Worm (Caenorhabditis elegans) whole organism, L4/young adult: ENCODE measurements around the gene srx-66.

Experiments
- W03F9.2 ChIP-seq: fragments of 150-350 bp; optimal IDR thresholded peaks from 2 replicates; lab custom pipeline; 2014; ENCODE audit warnings: missing biosample characterization, missing genetic modification characterization
- dao-5 ChIP-seq: sonication (generic microtip); optimal IDR thresholded peaks from 2 replicates; lab custom pipeline; 2016; ENCODE audit warnings: missing genotype, missing genetic modification characterization, moderate library complexity, missing compliant biosample characterization
- him-1 ChIP-seq: sonication (generic microtip); optimal IDR thresholded peaks from 2 replicates; lab custom pipeline; 2016; ENCODE audit warnings: missing genotype, missing genetic modification reagents, missing genetic modification characterization, missing compliant biosample characterization

Gene srx-66

DNA sequence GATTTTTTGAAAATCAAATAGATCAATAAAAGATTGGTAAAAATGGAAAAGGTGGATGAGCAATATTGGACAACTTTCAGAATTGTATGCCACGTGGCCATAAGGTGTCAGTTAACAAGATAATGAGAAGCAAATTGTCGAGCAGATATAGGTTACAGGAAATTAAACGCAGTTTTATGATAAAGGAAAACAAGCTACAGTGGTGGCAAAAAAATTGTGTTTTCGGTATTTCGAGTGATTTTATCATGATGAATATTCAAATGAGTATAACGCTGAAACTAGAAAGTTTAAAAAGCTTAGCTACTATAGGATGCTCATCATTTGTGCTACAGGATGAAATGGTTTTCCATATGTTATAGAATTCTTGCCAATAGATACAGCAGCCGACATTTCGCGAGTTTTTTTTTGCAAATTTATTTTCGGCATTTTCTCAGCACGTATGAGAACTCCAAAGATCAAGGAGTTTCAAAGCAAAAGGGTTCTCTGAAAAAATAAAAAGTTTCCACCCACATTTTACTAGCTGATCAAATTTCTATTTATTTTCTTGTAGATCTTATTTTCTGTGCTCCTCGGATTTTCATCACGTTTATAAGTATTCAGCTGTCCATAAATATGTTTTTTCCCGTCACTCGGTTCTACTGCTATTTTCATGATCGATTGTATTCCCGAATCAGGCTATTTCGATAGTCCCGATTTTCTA, 16.8 kb upstream of the srx-66 start, which contains the start of the genes str-229 and srh-190:
Gene str-229 (minus strand): TSS at position 101 of the 700 bp plus-strand sequence.
Gene srh-190 (plus strand): TSS at position 650 of the 700 bp plus-strand sequence.
- no peak for TF ChIP-seq him-1 (tag; lab: Kevin White, UChicago)
- TF ChIP-seq dao-5 (tag; lab: Kevin White, UChicago) = no peak
- no peak for TF ChIP-seq W03F9.2

DNA sequence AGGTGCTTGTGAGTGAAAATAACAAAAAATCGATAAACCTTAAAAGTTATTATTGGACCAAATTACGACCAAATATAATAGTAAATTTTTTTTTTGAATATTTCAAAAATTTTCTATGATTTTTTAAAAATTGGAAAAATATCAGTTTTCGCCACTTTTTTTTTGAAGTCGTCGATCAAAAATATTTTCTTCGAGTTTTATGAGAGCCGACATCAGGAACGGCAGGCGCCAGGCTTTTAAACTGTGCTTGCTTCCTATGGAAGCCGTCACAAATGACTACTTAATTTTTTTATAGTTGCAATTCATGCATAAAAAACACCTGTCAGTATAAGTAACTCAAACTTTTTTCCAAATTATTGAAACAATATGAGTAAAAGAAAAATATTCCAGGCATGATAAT, 16.0 kb upstream of the srx-66 start:
- no peak for TF ChIP-seq W03F9.2
- TF ChIP-seq dao-5 (tag; lab: Kevin White, UChicago) = no peak
- TF ChIP-seq him-1 (tag; lab: Kevin White, UChicago) = no peak

DNA sequence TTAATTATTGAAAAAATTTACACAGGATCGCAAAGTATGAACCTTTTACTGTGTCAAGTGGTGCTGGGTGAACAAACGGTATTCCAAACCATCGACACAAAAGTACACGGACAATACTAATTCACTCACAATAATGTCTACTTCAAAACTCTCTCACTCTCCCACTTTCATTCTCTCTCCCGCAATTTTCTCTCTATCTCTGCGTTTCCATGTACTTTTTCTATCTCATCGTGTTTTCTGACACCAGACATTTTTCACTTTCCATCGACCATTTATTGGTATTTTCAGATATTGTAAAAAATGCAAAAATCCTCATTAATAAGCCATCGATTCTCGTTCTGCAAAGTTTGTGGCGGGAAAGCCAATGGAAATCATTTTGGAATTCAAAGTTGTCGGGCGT, 13.5 kb upstream of the srx-66 start, which contains the start of gene nhr-156:
Gene nhr-156 (plus strand): TSS at position 266 of the 400 bp plus-strand sequence.
- TF ChIP-seq dao-5 (tag; lab: Kevin White, UChicago) = no peak
- TF ChIP-seq him-1 (tag; lab: Kevin White, UChicago) = no peak
- TF ChIP-seq W03F9.2 = no peak

DNA sequence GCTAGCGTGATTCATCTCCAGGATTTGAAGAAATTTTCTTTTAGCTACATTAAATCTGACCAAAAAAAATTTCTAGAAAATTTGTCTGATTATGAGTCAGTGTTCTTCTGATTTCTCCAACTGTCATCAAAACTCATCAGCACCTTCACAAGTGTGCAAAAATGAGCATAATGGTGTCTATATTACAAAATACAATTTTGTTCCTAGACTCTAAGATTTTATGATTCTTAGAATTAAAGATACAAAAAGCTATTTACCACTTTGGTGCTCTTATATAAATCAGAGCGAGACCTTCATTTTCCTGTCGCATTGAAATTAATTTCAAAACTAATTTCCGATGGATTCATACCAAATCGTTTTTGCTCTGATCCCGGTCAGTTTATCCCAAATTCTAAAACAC, 6.9 kb upstream of the srx-66 start, which contains the start of gene srx-68:
Gene srx-68 (plus strand): TSS at position 301 of the 400 bp plus-strand sequence.
- TF ChIP-seq W03F9.2 = no peak
- no peak for TF ChIP-seq dao-5 (tag; lab: Kevin White, UChicago)
- no peak for TF ChIP-seq him-1 (tag; lab: Kevin White, UChicago)

DNA sequence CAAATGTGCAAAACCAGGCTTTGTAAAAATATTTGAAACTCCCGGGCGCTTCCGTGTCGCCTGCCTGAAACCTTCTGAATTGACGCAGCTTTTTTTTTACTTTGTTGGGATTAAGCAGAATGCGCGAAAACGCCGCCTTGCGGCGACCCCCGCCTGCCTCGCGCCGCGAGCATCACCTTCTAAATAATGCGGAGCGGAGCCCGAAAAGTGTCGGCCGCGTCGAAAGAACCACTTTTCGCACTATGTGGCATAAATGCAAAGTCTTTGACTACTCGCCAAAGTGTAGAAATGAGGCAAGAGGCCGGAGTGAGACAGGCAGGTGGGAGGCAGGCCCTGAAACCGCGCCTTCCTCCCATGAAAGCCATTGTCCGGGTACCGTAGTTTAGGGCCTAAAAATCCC, 6.3 kb upstream of the srx-66 start:
- no peak for TF ChIP-seq W03F9.2
- TF ChIP-seq dao-5 (tag; lab: Kevin White, UChicago) = no peak
- no peak for TF ChIP-seq him-1 (tag; lab: Kevin White, UChicago)

DNA sequence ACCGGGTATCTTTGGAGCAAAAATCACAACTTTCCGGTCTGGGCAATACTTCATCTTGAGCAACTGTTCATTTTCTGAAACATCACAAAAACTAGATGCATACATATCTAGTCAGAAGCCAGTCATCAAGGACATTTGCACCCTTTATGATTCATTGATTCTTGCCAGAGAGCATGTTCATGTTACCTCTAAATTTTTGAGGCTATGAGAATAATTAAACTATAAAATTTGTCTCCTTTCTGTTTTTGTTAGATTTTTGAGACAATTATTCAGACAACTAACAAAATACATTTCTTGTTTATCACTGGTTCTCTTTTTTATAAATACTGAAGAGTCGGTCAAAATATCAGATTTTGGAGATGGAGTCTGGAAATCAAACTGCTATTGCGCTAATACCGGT, 2.9 kb upstream of the srx-66 start, which contains the start of gene srx-67:
Gene srx-67 (plus strand): TSS at position 301 of the 400 bp plus-strand sequence.
- TF ChIP-seq him-1 (tag; lab: Kevin White, UChicago) (no peak), W03F9.2 (no peak), dao-5 (tag; lab: Kevin White, UChicago) (no peak)

DNA sequence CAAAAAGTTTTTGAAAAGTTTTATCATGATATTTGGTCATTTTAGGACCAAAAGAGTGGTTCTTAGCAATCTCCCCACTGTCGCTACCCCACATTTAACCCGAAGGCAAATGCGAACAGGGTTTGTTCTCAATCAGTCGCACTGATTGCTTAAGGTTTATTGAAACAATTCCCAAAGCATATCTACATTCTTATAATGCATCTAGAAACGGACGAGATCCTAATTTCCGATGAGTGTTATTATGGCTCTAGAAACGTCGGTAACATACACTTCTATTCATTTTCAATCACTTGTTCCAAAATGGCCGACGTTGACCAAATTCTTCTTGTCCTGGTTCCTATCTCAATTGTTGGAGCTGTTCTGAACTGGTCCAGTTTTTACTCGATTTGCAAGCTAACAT, 2.2 kb downstream of the srx-66 start, which contains the start of gene srx-65:
Gene srx-65 (plus strand): TSS at position 301 of the 400 bp plus-strand sequence.
- TF ChIP-seq W03F9.2 = no peak
- no peak for TF ChIP-seq dao-5 (tag; lab: Kevin White, UChicago)
- no peak for TF ChIP-seq him-1 (tag; lab: Kevin White, UChicago)

DNA sequence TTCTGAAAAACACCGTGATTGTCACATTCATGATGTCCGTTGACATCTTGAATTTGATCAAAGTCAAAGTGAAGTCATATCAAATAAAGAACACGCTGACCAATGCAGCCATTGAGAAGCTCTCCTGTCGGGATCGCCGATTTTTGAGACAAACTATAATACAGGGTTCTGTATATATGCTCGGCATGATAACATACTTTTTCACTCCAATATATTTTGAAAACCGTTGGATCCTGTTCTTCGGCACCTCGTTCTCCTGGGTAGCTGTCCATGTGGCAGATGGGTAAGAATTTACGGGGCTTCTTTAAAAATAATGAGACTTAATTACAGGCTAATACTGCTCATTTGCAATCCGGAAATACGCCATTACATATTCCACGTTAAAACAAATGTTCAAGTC, 3.2 kb downstream of the srx-66 start:
- TF ChIP-seq him-1 (tag; lab: Kevin White, UChicago) = no peak
- no peak for TF ChIP-seq W03F9.2
- TF ChIP-seq dao-5 (tag; lab: Kevin White, UChicago) = no peak

DNA sequence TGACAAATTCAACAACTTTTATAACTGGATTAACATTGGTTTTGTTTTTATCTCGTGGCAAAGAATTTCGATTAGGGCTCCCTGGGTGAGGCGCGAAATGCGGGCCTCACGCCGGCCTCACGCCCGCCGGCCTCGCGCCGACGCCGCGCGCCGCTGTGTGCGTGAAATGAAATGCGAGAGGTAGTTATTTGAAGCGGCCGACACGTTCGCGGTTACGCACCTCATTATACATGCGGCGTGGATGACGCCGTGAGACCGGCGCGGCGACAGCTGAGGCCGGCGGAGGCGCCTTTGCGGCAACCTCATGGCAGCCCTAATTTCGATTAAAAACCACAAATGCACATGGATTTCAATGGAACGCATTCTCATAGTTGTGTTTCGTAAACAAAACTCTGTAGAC, 8.1 kb downstream of the srx-66 start:
- no peak for TF ChIP-seq W03F9.2

DNA sequence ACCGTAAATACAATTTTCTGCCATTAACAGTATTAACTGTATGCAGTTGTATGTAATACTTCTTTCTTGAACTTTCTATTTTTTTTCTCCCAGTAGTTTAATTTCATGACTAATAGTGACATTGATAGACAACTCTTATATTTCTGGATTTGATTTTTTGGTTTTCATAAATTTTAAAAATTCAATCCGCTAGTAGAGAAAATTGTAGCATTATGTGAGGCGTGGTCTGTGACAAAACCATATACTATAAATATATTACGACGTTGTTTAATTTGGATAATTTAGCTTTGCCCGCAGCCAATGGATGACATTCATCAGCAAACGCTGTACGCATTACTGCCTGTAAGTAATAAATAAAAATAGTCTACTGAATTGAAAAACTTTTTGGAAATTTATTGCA, 9.7 kb downstream of the srx-66 start, which contains the start of gene srx-64:
Gene srx-64 (plus strand): TSS at position 301 of the 400 bp plus-strand sequence.
- TF ChIP-seq W03F9.2 (no peak), him-1 (tag; lab: Kevin White, UChicago) (no peak), dao-5 (tag; lab: Kevin White, UChicago) (no peak)

DNA sequence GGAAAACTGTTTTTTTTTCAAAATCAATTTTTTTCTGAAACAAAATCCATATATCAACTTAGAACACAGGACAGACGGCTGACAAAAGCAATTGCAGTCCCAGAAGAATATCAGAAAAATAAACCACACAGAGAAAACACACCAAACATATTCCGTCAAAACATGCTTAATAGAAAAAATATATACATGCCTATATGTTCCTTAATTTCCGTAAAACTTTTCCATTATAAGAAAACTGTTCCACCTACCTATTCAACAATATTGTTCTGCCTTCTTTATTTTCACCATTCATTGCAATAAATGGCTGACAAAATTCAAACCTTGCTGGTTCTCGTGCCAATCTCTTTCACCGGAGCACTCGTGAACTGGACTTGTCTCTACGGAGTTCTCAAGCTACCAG, 11.9 kb downstream of the srx-66 start, which contains the start of gene srx-63:
Gene srx-63 (plus strand): TSS at position 301 of the 400 bp plus-strand sequence.
- TF ChIP-seq dao-5 (tag; lab: Kevin White, UChicago) (no peak), him-1 (tag; lab: Kevin White, UChicago) (no peak), W03F9.2 (no peak)

DNA sequence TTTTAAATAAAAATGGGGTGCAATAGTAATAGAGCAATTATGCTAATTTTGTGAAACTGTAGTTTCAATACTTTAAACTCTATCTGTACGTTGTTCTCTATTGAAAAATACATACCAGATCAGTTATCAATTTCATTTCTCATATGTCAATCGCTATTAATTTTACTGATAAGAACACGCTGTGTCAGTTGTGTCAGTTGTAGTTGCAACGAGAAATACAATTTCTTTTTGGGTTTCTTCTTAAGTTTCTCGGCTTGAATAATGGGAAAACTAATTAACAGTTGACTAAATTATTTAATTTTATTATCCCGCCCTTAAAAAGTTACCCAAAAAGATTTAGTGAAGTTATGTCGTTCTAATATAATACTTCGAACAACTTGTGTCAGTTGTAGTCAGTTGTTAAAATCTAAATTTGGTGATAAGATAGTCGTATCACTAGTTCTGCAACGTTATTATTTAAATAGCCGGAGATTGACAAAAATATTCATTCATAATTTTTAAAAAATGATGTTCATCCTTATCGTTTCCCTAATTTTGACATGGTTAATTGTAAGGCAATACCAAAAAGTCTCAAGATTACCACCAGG, 16.6 kb downstream of the srx-66 start, which contains the start of gene cyp-35A5:
Gene cyp-35A5 (plus strand): TSS at position 435 of the 587 bp plus-strand sequence.
- TF ChIP-seq W03F9.2 (no peak), him-1 (tag; lab: Kevin White, UChicago) (no peak), dao-5 (tag; lab: Kevin White, UChicago) (no peak)

DNA sequence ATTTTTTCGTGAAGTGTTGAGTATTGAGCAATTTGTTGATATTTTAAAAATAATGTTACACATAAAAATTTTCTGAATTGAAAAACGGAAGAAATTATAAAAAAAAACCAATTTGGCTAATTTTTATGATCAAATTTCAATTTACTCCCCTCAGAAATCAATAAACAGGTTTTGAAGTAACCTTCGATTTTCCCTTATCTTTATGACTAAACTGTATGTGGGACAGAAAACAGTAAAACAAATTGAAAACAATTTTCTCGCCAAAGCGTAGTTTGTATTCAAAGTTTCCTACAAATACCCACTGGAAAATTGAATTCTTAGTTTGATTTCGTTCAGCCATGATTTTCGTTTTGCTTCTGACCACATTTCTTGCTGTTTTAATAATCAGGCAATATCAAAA, 19.4 kb downstream of the srx-66 start, which contains the start of gene cyp-35B1:
Gene cyp-35B1 (plus strand): TSS at position 244 of the 400 bp plus-strand sequence.
- no peak for TF ChIP-seq W03F9.2

DNA sequence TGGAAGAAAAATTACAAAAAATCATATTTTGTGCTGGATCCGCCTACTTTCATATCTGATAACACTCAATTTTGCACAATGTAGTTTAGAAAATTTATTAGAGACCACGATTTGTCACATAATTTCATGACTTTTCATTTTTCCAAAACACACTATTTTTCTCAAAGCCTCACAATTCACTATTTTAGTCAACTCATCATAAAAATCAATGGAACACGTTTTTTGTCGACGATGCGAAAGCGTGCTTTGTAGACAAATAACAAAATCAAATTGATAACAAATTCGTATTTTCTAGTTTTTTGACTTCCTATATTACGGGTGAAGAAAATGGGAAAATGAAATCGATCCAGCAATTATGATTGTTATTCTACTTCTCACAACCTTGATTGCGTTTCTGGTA, 22.5 kb downstream of the srx-66 start, which contains the start of gene cyp-35B2:
Gene cyp-35B2 (plus strand): TSS at position 301 of the 400 bp plus-strand sequence.
- TF ChIP-seq W03F9.2 = no peak
- TF ChIP-seq him-1 (tag; lab: Kevin White, UChicago) = no peak
